Worm (Caenorhabditis elegans): ENCODE results near the gene srx-74.

Gene srx-74

ce11 chrV:4662400-4662799 lies at the start of gene srx-74:
Gene srx-74, minus strand, starts transcription at chrV:4662500.
- no peak for TF ChIP-seq unc-62 (GFP tag; optimal IDR thresholded peaks at IDR 0.05)

DNA sequence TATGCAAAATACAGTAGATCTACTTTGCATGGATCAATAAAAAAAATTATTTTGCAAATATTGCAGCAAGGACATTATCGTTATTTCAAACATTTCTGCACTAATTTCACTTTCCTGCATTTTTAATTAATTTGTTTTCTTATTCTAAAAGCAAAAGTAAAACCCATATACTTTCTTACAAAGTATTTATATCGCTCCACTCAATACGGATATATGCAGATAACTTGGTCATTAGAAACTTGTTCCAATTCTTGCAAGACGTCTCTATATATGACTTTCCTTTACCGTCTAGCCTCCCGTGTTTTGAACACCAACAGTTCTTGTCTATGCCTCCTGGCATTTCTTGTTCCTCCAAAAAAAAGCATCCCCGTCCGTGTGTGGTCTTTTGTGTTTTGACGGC lies 48.2 kb upstream of the srx-74 start, which contains the start of gene oac-24:
oac-24 (plus strand) TSS at position 301 of the 400 bp plus-strand sequence.
- no peak for TF ChIP-seq unc-62 (GFP tag; optimal IDR thresholded peaks at IDR 0.05)

ce11 chrV:4707646-4708045 lies 45.3 kb upstream of the srx-74 start:
- TF ChIP-seq unc-62 (GFP tag; optimal IDR thresholded peaks at IDR 0.05): no peak

- no peak for TF ChIP-seq unc-62 (GFP tag; optimal IDR thresholded peaks at IDR 0.05)
These were observed 37.9 kb upstream of the srx-74 start, which contains the start of gene ZC266.1 for ce11 chrV:4700189-4700588. Gene ZC266.1, minus strand, starts transcription at chrV:4700289.

- no peak for TF ChIP-seq unc-62 (GFP tag; optimal IDR thresholded peaks at IDR 0.05)
These were observed 36.4 kb upstream of the srx-74 start for ce11 chrV:4698675-4699074.

- no peak for TF ChIP-seq unc-62 (GFP tag; optimal IDR thresholded peaks at IDR 0.05)
These were observed 32.3 kb upstream of the srx-74 start for ce11 chrV:4694466-4695092.

- TF ChIP-seq unc-62 (GFP tag; optimal IDR thresholded peaks at IDR 0.05): no peak
These were observed 30.9 kb upstream of the srx-74 start for ce11 chrV:4693282-4693588.

DNA sequence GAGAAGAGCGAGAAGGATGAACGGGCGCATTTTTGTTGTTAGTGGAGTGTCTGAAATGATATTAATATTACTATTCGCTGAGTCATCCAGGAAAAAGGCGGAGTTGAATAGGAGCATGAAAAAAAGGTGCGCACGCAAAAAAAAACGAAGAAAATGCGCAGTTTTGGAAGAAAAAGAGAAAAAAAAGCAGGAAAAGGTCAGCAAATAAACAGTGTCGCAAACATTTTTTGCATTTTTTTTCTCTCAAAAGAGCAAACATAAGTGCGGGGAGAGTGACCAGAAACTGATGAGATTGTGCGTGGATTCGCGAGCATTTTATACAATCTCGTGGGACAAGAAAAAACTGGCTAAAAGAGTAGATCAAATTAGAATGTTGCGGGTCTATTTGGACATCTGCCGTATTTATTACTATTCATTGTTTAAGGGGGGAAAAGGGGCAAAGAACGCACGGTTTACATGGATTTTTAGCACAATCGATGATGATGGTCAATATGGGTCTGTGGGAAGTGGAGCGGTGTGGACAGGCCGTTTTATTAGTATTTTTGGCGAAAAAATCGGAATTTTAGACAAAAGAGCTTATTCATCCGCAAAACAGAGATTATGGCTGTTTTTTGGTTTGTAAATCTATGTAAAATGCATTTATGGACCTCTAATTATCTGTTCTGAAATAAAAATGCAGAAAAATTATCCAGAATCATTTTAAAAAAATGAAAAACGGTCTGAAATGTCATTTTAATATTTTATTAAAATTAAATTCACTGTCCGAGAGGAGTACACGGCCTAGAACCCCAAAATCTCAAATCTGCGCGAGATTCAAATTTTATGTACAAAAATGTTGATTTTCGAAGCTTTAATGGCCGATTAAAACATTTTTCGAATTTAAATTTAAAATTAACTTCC lies 30.3 kb upstream of the srx-74 start, which contains the start of gene cpg-8:
cpg-8 (minus strand) TSS at position 51 of the 900 bp plus-strand sequence.
- no peak for TF ChIP-seq unc-62 (GFP tag; optimal IDR thresholded peaks at IDR 0.05)

ce11 chrV:4691657-4692056 lies 29.4 kb upstream of the srx-74 start:
- TF ChIP-seq unc-62 (GFP tag; optimal IDR thresholded peaks at IDR 0.05): no peak

DNA sequence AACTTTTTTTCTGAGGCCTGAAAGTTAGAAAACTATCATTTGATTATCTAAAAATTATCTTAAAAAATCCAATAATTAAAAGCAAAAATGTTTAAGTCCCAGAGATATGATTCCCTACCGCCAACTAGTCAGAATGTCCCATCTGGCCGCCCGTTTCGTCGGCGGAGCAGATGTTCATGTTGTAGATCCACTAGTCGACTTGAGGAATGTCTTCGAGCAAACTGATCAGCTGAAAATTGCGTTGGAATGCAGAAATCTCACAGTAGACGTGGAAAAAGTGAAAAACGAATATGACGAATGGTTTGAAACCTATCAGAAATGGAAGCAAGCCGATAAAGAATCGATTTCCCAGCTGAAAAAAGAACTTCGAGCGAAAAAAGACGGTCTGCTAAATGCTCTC lies 26.9 kb upstream of the srx-74 start, which contains the start of gene K03B4.1:
K03B4.1 (plus strand) TSS at position 97 of the 400 bp plus-strand sequence.
- no peak for TF ChIP-seq unc-62 (GFP tag; optimal IDR thresholded peaks at IDR 0.05)

DNA sequence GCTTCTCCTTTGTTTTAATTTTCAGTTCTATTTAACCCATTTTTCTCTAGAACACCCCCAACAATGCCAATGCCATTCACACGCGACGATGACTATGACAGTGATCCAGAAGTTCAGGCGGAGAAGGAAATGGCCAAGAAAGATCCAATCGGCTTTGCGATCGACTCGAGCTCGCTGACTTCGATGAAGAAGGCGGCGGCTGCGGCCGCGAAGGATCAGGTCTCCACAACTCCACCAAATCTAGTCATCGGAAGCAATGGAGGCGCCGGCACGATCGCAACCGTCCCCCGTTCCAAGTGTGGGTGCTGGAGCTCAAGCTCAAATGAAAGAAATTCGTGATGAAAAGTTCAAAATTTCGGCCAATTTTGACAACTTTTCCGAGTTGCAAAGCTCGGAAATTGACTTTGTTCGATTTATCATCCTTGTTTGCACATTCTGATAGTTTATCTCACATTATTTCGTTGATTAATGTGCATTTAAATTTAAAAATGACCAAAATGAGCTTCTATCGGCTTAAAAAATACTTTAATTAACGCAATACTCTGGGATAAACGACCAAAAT lies 25.7 kb upstream of the srx-74 start, which contains the start of gene K03B4.2:
K03B4.2 (plus strand) TSS at position 51 of the 562 bp plus-strand sequence.
- TF ChIP-seq unc-62 (GFP tag; optimal IDR thresholded peaks at IDR 0.05): no peak

DNA sequence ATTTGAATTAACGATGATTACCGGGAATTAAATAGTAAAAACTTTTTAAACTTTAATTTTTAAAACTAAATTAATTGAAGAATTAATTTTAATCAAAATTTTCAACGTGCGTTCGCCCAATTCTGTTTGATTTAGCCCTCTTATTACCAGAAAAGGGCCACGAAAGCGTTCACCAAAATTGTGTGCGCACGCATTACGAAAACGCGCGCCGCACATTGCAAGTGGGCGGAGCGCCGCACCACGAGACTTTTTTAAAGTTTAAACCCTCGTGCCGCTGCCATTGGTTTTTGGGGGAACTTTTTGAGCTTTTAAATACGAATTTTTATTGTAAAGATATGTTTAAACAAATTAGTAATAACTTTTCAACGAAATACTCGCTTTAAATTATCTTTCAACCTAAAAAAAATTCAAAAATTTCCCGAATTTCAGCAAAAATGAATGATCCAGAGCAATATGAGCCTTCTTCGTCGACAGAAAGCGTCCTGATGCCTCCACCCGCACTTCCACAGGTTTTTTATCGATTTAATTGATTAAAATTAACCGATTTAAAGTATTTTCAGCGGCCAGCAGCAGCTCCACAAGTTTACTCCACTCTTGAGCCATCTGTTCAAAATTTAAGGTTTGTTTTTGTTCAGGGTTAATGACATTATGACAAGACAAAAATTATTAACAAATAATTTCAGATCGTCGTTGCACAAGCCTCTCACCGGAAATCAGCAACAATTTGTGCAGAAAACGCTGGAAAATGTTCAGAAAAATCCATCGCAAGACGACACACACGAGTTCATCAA lies 24.6 kb upstream of the srx-74 start, which contains the start of gene taf-10:
taf-10 (plus strand) TSS at position 424 of the 791 bp plus-strand sequence.
- TF ChIP-seq unc-62 (GFP tag; optimal IDR thresholded peaks at IDR 0.05): no peak

DNA sequence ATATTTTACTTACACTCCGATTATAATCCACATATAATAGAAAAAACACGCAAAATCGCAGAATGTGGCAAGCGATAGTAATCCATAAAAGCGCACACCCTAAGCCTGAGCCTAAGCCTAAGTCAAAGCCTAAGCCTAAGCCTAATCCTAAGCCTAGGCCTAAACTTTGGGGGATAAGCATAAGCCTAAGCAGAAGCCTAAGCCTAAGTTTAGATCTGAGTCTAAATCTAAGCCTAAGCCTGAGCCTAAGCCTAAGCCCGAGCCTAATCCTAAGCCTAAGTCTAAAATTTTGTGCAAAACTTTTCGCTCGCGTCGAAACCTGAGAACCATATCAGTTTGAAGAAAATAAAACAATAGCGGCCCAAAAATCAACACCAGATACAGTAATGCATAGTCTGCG lies 21.8 kb upstream of the srx-74 start:
- no peak for TF ChIP-seq unc-62 (GFP tag; optimal IDR thresholded peaks at IDR 0.05)

DNA sequence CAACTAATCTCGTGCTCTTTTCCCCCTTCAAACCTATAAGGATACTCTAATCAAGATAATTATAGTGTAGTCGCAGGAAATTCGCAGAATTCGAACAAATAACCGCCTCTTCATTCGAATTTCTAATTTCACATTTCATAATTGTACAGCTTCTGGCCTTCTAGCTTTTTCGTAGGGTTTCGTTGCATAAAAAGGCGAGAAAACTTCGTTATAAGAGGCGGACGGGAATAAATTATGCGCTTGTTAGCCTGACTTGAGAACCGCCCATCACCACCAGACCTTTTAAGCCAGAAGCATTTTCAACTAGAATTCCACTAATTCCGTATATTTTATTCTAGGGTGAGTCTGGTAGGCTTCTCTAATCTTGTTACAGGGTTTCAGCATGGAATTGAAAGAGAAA lies 19.4 kb upstream of the srx-74 start, which contains the start of gene K03B4.4:
K03B4.4 (plus strand) TSS at position 301 of the 400 bp plus-strand sequence.
- TF ChIP-seq unc-62 (GFP tag; optimal IDR thresholded peaks at IDR 0.05): no peak

ce11 chrV:4676812-4677211 lies 14.5 kb upstream of the srx-74 start:
- TF ChIP-seq unc-62 (GFP tag; optimal IDR thresholded peaks at IDR 0.05): no peak
